Worm (Caenorhabditis elegans) whole organism, L4 larva: ENCODE data around the gene C50F7.6.
A peak's percentile ranks its signal among the peaks of the same experiment; 100 is the strongest.

Experiments used
- D1046.2 ChIP-seq: fragments of 200-800 bp; sonication (Bioruptor generic); IDR thresholded peaks from 2 replicates; pipeline ENCODE4 v1.3.6; 2022; ENCODE audit warnings: missing genetic modification characterization, missing compliant biosample characterization
- F10B5.3 ChIP-seq: sonication (generic microtip); optimal IDR thresholded peaks from 2 replicates; lab custom pipeline; 2016; ENCODE audit warnings: mild to moderate bottlenecking, missing genetic modification characterization, missing compliant biosample characterization
- F49E8.2 ChIP-seq: sonication (generic microtip); optimal IDR thresholded peaks from 2 replicates; lab custom pipeline; 2016; ENCODE audit warnings: missing compliant biosample characterization, mild to moderate bottlenecking, missing genetic modification characterization, borderline replicate concordance
- Y105C5A.15 ChIP-seq: fragments of 200-800 bp; sonication (Bioruptor generic); IDR thresholded peaks from 2 replicates; pipeline ENCODE4 v1.3.6; 2022; ENCODE audit warnings: missing genetic modification characterization, missing compliant biosample characterization
- Y5F2A.4 ChIP-seq: fragments of 200-800 bp; sonication (Bioruptor generic); optimal IDR thresholded peaks from 2 replicates; lab custom pipeline; 2018; ENCODE audit warnings: mild to moderate bottlenecking, missing genetic modification characterization, missing compliant biosample characterization
- aha-1 ChIP-seq: fragments of 150-350 bp; peaks from one replicate; lab custom pipeline; 2014; ENCODE audit warnings: missing biosample characterization, missing genetic modification characterization
- aly-2 ChIP-seq: sonication (generic microtip); optimal IDR thresholded peaks from 2 replicates; lab custom pipeline; 2018; ENCODE audit warnings: missing biosample characterization, missing genetic modification characterization
- ama-1 ChIP-seq: fragments of 150-350 bp; optimal IDR thresholded peaks from 2 replicates; lab custom pipeline; 2014; ENCODE audit warnings: inconsistent platforms, mixed read lengths
- arid-1 ChIP-seq: fragments of 200-800 bp; sonication (Bioruptor generic); conservative IDR thresholded peaks from 2 replicates; pipeline ENCODE4 v1.3.6; 2022; ENCODE audit warnings: missing genetic modification reagents, missing genetic modification characterization, missing compliant biosample characterization
- attf-4 ChIP-seq: sonication (generic microtip); optimal IDR thresholded peaks from 3 replicates; lab custom pipeline; 2017; ENCODE audit warnings: missing biosample characterization, missing genetic modification characterization
- ceh-28 ChIP-seq: fragments of 150-350 bp; optimal IDR thresholded peaks from 2 replicates; lab custom pipeline; 2014; ENCODE audit warnings: missing biosample characterization, missing genetic modification reagents, missing genetic modification characterization
- ceh-44 ChIP-seq: fragments of 200-800 bp; sonication (Bioruptor generic); IDR thresholded peaks from 2 replicates; pipeline ENCODE4 v1.3.6; 2022; ENCODE audit warnings: missing genetic modification reagents, missing genetic modification characterization, missing compliant biosample characterization
- ceh-62 ChIP-seq: sonication (generic microtip); optimal IDR thresholded peaks from 2 replicates; lab custom pipeline; 2017; ENCODE audit warnings: missing biosample characterization, missing genetic modification characterization
- ceh-82 ChIP-seq: sonication (generic microtip); optimal IDR thresholded peaks from 2 replicates; lab custom pipeline; 2017; ENCODE audit warnings: missing biosample characterization, missing genetic modification characterization
- ces-1 ChIP-seq: fragments of 150-350 bp; sonication (generic microtip); optimal IDR thresholded peaks from 4 replicates; lab custom pipeline; 2014; ENCODE audit warnings: missing biosample characterization, missing genetic modification reagents, missing genetic modification characterization
- daf-16 ChIP-seq, 3 experiments: sonication (generic microtip); optimal IDR thresholded peaks; 2 replicates each; lab custom pipeline; 2016 to 2017; ENCODE audit warnings: missing genetic modification characterization in 3 of 3, missing genetic modification reagents in 3 of 3, mild to moderate bottlenecking in 2 of 3, missing compliant biosample characterization in 2 of 3, missing biosample characterization in 1 of 3, moderate library complexity in 1 of 3
- daf-8 ChIP-seq: fragments of 200-800 bp; sonication (Bioruptor generic); IDR thresholded peaks from 2 replicates; pipeline ENCODE4 v1.3.6; 2022; ENCODE audit warnings: missing genetic modification characterization, missing compliant biosample characterization
- dmd-8 ChIP-seq: fragments of 200-800 bp; sonication (Bioruptor generic); IDR thresholded peaks from 2 replicates; pipeline ENCODE4 v1.3.6; 2022; ENCODE audit warnings: missing genetic modification characterization, missing compliant biosample characterization
- dmd-9 ChIP-seq: fragments of 200-800 bp; sonication (Bioruptor generic); IDR thresholded peaks from 2 replicates; pipeline ENCODE4 v1.3.6; 2022; ENCODE audit warnings: missing genetic modification reagents, missing genetic modification characterization, missing compliant biosample characterization
- duxl-1 ChIP-seq: sonication (generic microtip); optimal IDR thresholded peaks from 2 replicates; lab custom pipeline; 2016; ENCODE audit warnings: mild to moderate bottlenecking, missing genetic modification characterization, moderate library complexity, missing compliant biosample characterization; ENCODE audit not compliant: poor library complexity
- dve-1 ChIP-seq: sonication (generic microtip); optimal IDR thresholded peaks from 2 replicates; lab custom pipeline; 2017; ENCODE audit warnings: antibody characterized with exemption, mild to moderate bottlenecking, missing genetic modification characterization, missing compliant biosample characterization; ENCODE audit not compliant: insufficient read depth
- egl-27 ChIP-seq: sonication (generic microtip); optimal IDR thresholded peaks from 3 replicates; lab custom pipeline; 2017; ENCODE audit warnings: missing biosample characterization, missing genetic modification reagents, missing genetic modification characterization
- hlh-11 ChIP-seq: fragments of 200-800 bp; sonication (Bioruptor generic); optimal IDR thresholded peaks from 2 replicates; lab custom pipeline; 2018; ENCODE audit warnings: mild to moderate bottlenecking, missing genetic modification characterization, missing compliant biosample characterization
- hlh-30 ChIP-seq: sonication (generic microtip); optimal IDR thresholded peaks from 2 replicates; lab custom pipeline; 2017; ENCODE audit warnings: antibody characterized with exemption, mild to moderate bottlenecking, missing genetic modification characterization, missing compliant biosample characterization; ENCODE audit not compliant: insufficient read depth
- lim-7 ChIP-seq: fragments of 200-800 bp; sonication (Bioruptor generic); IDR thresholded peaks from 2 replicates; pipeline ENCODE4 v1.3.6; 2022; ENCODE audit warnings: missing genetic modification characterization, missing compliant biosample characterization
- lin-1 ChIP-seq: fragments of 200-800 bp; sonication (Bioruptor generic); IDR thresholded peaks from 2 replicates; pipeline ENCODE4 v1.3.6; 2022; ENCODE audit warnings: missing genetic modification reagents, missing genetic modification characterization, missing compliant biosample characterization
- lin-13 ChIP-seq: fragments of 150-350 bp; optimal IDR thresholded peaks from 2 replicates; lab custom pipeline; 2014; ENCODE audit warnings: missing biosample characterization, missing genetic modification reagents, missing genetic modification characterization
- lin-38 ChIP-seq: fragments of 200-800 bp; sonication (Bioruptor generic); IDR thresholded peaks from 2 replicates; pipeline ENCODE4 v1.3.6; 2022; ENCODE audit warnings: missing genetic modification reagents, missing genetic modification characterization, missing compliant biosample characterization
- lin-39 ChIP-seq: fragments of 150-350 bp; optimal IDR thresholded peaks from 2 replicates; lab custom pipeline; 2014; ENCODE audit warnings: missing biosample characterization, missing genetic modification reagents, missing genetic modification characterization
- lsy-2 ChIP-seq, 2 experiments: fragments of 150-350 bp in 1 of 2; sonication (generic microtip) in 1 of 2; optimal IDR thresholded peaks; 2 replicates each; lab custom pipeline; 2014 to 2017; ENCODE audit warnings: missing biosample characterization in 2 of 2, missing genetic modification characterization in 2 of 2
- madf-9 ChIP-seq: fragments of 200-800 bp; sonication (Bioruptor generic); conservative IDR thresholded peaks from 2 replicates; pipeline ENCODE4 v1.3.6; 2022; ENCODE audit warnings: missing genetic modification reagents, missing genetic modification characterization, missing compliant biosample characterization
- mdt-29 ChIP-seq: fragments of 200-800 bp; sonication (Bioruptor generic); IDR thresholded peaks from 2 replicates; pipeline ENCODE4 v1.3.6; 2022; ENCODE audit warnings: missing genetic modification reagents, missing genetic modification characterization, missing compliant biosample characterization
- mes-2 ChIP-seq: sonication (generic microtip); optimal IDR thresholded peaks from 2 replicates; lab custom pipeline; 2016; ENCODE audit warnings: missing genotype, mild to moderate bottlenecking, missing genetic modification characterization, missing compliant biosample characterization; ENCODE audit not compliant: poor library complexity, severe bottlenecking
- nhr-25 ChIP-seq: sonication (generic microtip); optimal IDR thresholded peaks from 2 replicates; lab custom pipeline; 2017; ENCODE audit warnings: missing genetic modification characterization, mild to moderate bottlenecking, missing compliant biosample characterization, antibody characterized with exemption, moderate library complexity, borderline replicate concordance; ENCODE audit not compliant: insufficient read depth
- nhr-28 ChIP-seq: fragments of 150-350 bp; optimal IDR thresholded peaks from 2 replicates; lab custom pipeline; 2014; ENCODE audit warnings: missing biosample characterization, missing genetic modification characterization
- nhr-41 ChIP-seq: fragments of 200-800 bp; sonication (Bioruptor generic); IDR thresholded peaks from 2 replicates; pipeline ENCODE4 v1.3.6; 2022; ENCODE audit warnings: missing genetic modification reagents, missing genetic modification characterization, missing compliant biosample characterization
- nhr-42 ChIP-seq: fragments of 200-800 bp; sonication (Bioruptor generic); IDR thresholded peaks from 2 replicates; pipeline ENCODE4 v1.3.6; 2022; ENCODE audit warnings: missing genetic modification characterization, missing compliant biosample characterization
- nhr-76 ChIP-seq: fragments of 150-350 bp; optimal IDR thresholded peaks from 2 replicates; lab custom pipeline; 2014; ENCODE audit warnings: missing biosample characterization, missing genetic modification characterization
- nhr-77 ChIP-seq: fragments of 150-350 bp; optimal IDR thresholded peaks from 2 replicates; lab custom pipeline; 2014; ENCODE audit warnings: missing biosample characterization, missing genetic modification characterization
- pha-4 ChIP-seq, 2 experiments: fragments of 150-350 bp in 1 of 2; fragments of 200-800 bp in 1 of 2; sonication (Bioruptor generic) in 1 of 2; IDR thresholded peaks in 1 of 2; optimal IDR thresholded peaks in 1 of 2; 2 replicates each; pipeline versions ENCODE4 v1.3.6 to Lab custom; 2014 to 2022; ENCODE audit warnings: missing genetic modification characterization in 2 of 2, missing genetic modification reagents in 2 of 2, missing biosample characterization in 1 of 2, missing compliant biosample characterization in 1 of 2
- php-3 ChIP-seq: fragments of 200-800 bp; sonication (Bioruptor generic); IDR thresholded peaks from 2 replicates; pipeline ENCODE4 v1.3.6; 2022; ENCODE audit warnings: missing genetic modification reagents, missing genetic modification characterization, missing compliant biosample characterization
- pqm-1 ChIP-seq: sonication (generic microtip); optimal IDR thresholded peaks from 2 replicates; lab custom pipeline; 2017; ENCODE audit warnings: missing biosample characterization, missing genetic modification characterization
- set-16 ChIP-seq: fragments of 200-800 bp; sonication (Bioruptor generic); IDR thresholded peaks from 2 replicates; pipeline ENCODE4 v1.3.6; 2022; ENCODE audit warnings: missing genetic modification reagents, missing genetic modification characterization, missing compliant biosample characterization
- skn-1 ChIP-seq: fragments of 150-350 bp; optimal IDR thresholded peaks from 2 replicates; lab custom pipeline; 2014; ENCODE audit warnings: missing biosample characterization, missing genetic modification characterization
- tag-97 ChIP-seq: fragments of 200-800 bp; sonication (Bioruptor generic); IDR thresholded peaks from 2 replicates; pipeline ENCODE4 v1.3.6; 2022; ENCODE audit warnings: missing genetic modification characterization, missing compliant biosample characterization
- vab-7 ChIP-seq: fragments of 200-800 bp; sonication (Bioruptor generic); IDR thresholded peaks from 2 replicates; pipeline ENCODE4 v1.3.6; 2022; ENCODE audit warnings: missing genetic modification reagents, missing genetic modification characterization, missing compliant biosample characterization
- zfp-2 ChIP-seq: sonication (generic microtip); optimal IDR thresholded peaks from 2 replicates; lab custom pipeline; 2016; ENCODE audit warnings: mild to moderate bottlenecking, missing genetic modification characterization, missing compliant biosample characterization
- zfp-3 ChIP-seq: fragments of 200-800 bp; sonication (Bioruptor generic); conservative IDR thresholded peaks from 2 replicates; pipeline ENCODE4 v1.3.6; 2022; ENCODE audit warnings: missing genetic modification reagents, missing genetic modification characterization, missing compliant biosample characterization
- ztf-11 ChIP-seq: fragments of 150-350 bp; optimal IDR thresholded peaks from 2 replicates; lab custom pipeline; 2014; ENCODE audit warnings: missing biosample characterization, missing genetic modification characterization

The C50F7.6 gene

ce11 chrIV:7712252-7712651 is 10.7 kb downstream of the C50F7.6 start:
- TF ChIP-seq dve-1 (tag; lab: Kevin White, UChicago) (peak; percentile 39), nhr-28 (tag; lab: Kevin White, UChicago) (peak; percentile 3), ces-1 (GFP tag; lab: Kevin White, UChicago) (no peak), pqm-1 (tag; lab: Kevin White, UChicago) (peak; percentile 3), ama-1 (lab: Kevin White, UChicago) (no peak), nhr-25 (tag; lab: Kevin White, UChicago) (no peak), ceh-82 (tag; lab: Kevin White, UChicago) (no peak), daf-16 (GFP tag; optimal IDR thresholded peaks at IDR 0.05; lab: Kevin White, UChicago) (no peak), daf-16 (tag; optimal IDR thresholded peaks at IDR 0.05; lab: Kevin White, UChicago) (peak; percentile 13), tag-97 (GFP tag; lab: Robert Waterston, UW) (no peak), skn-1 (tag; lab: Kevin White, UChicago) (no peak), ceh-28 (no peak), zfp-3 (GFP tag; lab: Robert Waterston, UW) (no peak), hlh-11 (peak; percentile 6), aha-1 (tag; lab: Kevin White, UChicago) (peak; percentile 93)

DNA sequence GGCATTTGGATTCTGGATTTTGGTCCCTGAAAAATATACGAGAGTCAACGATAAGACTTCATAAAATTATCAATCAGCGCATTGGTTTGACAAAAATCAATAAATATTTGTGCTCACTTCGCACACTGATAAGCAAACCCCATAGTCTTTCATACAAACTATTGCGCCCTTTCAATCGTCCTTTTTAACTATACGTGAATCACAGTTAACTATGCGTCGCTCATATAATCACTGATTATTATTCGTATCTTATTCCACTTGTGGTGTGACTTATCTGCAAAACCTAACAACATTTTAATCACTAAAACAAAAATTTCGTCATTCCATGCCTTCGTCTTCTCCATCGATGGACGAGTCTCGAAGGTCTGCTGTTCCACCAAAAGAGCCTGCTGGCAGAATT is 12.2 kb downstream of the C50F7.6 start, which contains the start of gene nhr-8:
TSS of gene nhr-8 (plus strand) at position 160 of the 400 bp plus-strand sequence.
- TF ChIP-seq lin-13 (GFP tag; lab: Kevin White, UChicago) (no peak), php-3 (GFP tag; lab: Robert Waterston, UW) (peak; percentile 81), ceh-44 (no peak), duxl-1 (no peak), set-16 (GFP tag; lab: Robert Waterston, UW) (no peak), attf-4 (no peak), mdt-29 (GFP tag; lab: Robert Waterston, UW) (no peak), dmd-9 (GFP tag; lab: Robert Waterston, UW) (no peak), lsy-2 (tag; optimal IDR thresholded peaks at IDR 0.05; lab: Kevin White, UChicago) (peak in 1 of 2 experiments; percentile 29), hlh-30 (peak; percentile 23), ztf-11 (no peak), nhr-41 (no peak), ces-1 (GFP tag; lab: Kevin White, UChicago) (no peak), aly-2 (tag; lab: Kevin White, UChicago) (no peak), Y5F2A.4 (GFP tag; lab: Kevin White, UChicago) (no peak), D1046.2 (GFP tag; lab: Robert Waterston, UW) (no peak), zfp-2 (tag; lab: Kevin White, UChicago) (no peak), arid-1 (GFP tag; lab: Robert Waterston, UW) (no peak), egl-27 (tag; lab: Kevin White, UChicago) (no peak), lin-38 (GFP tag; lab: Robert Waterston, UW) (peak; percentile 50), lin-1 (GFP tag; lab: Robert Waterston, UW) (peak; percentile 67), dmd-8 (no peak), nhr-76 (tag; lab: Kevin White, UChicago) (no peak), ceh-62 (no peak), pqm-1 (tag; lab: Kevin White, UChicago) (peak; percentile 97), nhr-77 (tag; lab: Kevin White, UChicago) (peak; percentile 63), vab-7 (no peak), daf-8 (GFP tag; lab: Robert Waterston, UW) (no peak), F49E8.2 (no peak), Y105C5A.15 (no peak), lin-39 (no peak), nhr-28 (tag; lab: Kevin White, UChicago) (peak; percentile 93), nhr-42 (GFP tag; lab: Robert Waterston, UW) (no peak), pha-4 (GFP tag; IDR thresholded peaks at IDR 0.05; lab: Robert Waterston, UW) (no peak), pha-4 (tag; optimal IDR thresholded peaks at IDR 0.05; lab: Kevin White, UChicago) (no peak), madf-9 (GFP tag; lab: Robert Waterston, UW) (no peak), lim-7 (GFP tag; lab: Robert Waterston, UW) (no peak), F10B5.3 (no peak), mes-2 (tag; lab: Kevin White, UChicago) (peak; percentile 17)
